Worm (Caenorhabditis elegans): ENCODE results near the gene nhr-107.

DNA sequence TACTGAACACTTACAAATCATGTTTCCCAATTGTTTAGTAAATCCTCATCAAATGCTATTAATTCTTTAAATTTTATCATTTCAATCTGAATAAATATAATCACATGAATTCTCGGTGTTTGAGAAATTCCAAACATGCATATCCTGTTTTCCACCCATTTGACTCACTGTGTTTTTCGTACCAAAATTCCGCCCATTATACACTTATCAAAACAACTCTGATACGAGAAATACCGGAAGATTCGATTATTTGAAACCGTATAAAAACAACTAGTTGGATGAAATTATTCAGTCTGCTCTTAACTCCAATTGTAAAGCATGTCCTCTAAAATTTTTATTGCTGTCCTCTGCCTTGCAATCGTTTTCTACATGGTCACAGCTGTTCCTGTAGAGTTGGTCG, 48.7 kb downstream of the nhr-107 start, which contains the start of gene Y57E12B.1:
- TF ChIP-seq snpc-1.1 (tag; optimal IDR thresholded peaks at IDR 0.05; ENCODE audit: insufficient read depth) (no peak), tbx-9 (tag; optimal IDR thresholded peaks at IDR 0.05; ENCODE audit: borderline replicate concordance) (no peak), lin-35 (GFP tag; optimal IDR thresholded peaks at IDR 0.05) (no peak), ama-1 (optimal IDR thresholded peaks at IDR 0.05) (no peak), ama-1 (GFP tag; optimal IDR thresholded peaks at IDR 0.05) (no peak), dpff-1 (tag; optimal IDR thresholded peaks at IDR 0.05) (no peak), unc-62 (GFP tag; optimal IDR thresholded peaks at IDR 0.05) (no peak), fkh-3 (tag; optimal IDR thresholded peaks at IDR 0.05) (no peak), Y56A3A.18 (GFP tag; IDR thresholded peaks at IDR 0.05) (no peak), bed-2 (GFP tag; IDR thresholded peaks at IDR 0.05) (no peak), let-526 (GFP tag; IDR thresholded peaks at IDR 0.05) (no peak), attf-5 (GFP tag; optimal IDR thresholded peaks at IDR 0.05) (no peak), T07F8.4 (tag; optimal IDR thresholded peaks at IDR 0.05) (no peak), pha-4 (tag; optimal IDR thresholded peaks at IDR 0.05) (no peak), D2030.7 (GFP tag; IDR thresholded peaks at IDR 0.05) (no peak)
